Comparison of ENCODE assay signal across 1 fruit fly cellular context in the genomic region with DNA sequence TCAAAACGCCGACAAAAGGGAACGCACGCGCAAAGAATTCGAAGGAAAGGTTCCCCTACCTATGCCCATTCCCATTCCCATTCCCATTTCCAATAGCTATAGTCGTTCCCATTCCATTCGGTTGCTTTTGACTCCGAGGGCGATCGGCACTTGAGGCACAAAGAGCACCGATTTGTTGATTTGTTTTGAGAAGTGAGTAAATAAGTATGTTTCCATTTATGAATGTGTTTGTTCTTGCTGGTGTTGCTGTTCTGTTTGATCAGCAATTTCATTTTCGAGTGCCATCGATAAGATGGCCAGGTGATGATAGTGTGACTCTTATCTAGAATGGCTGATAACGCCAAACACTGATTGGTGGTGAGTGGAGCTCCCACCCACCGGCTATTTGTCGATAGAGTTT.
TF ChIP-seq lines count a peak whose summit lies in the region.

No protein-coding gene starts in this region.

TF ChIP-seq in whole organism, embryonic, 481 proteins besides CTCF, POLR2A, EP300 and RAD21 (continued from another document and continues in another):
- TF ChIP-seq stc (GFP tag; IDR thresholded peaks at IDR 0.05; lab: Robert Waterston, UW) (no peak), Atf-2 (GFP tag; optimal IDR thresholded peaks at IDR 0.05; lab: Kevin White, UChicago) (no peak), CG7556 (GFP tag; optimal IDR thresholded peaks at IDR 0.05; lab: Kevin White, UChicago) (no peak), CG17186 (GFP tag; optimal IDR thresholded peaks at IDR 0.05; lab: Kevin White, UChicago) (no peak), fd64A (GFP tag; optimal IDR thresholded peaks at IDR 0.05; lab: Kevin White, UChicago) (peak; percentile 53), Elba2 (GFP tag; optimal IDR thresholded peaks at IDR 0.05; lab: Kevin White, UChicago) (no peak), Dp (GFP tag; optimal IDR thresholded peaks at IDR 0.05; lab: Kevin White, UChicago) (no peak), CG9932 (GFP tag; IDR thresholded peaks at IDR 0.05; lab: Robert Waterston, UW) (no peak), Med (GFP tag; lab: Kevin White, UChicago) (peak; percentile 5), prd (optimal IDR thresholded peaks at IDR 0.05; lab: Kevin White, UChicago) (no peak), prd (GFP tag; IDR thresholded peaks at IDR 0.05; lab: Robert Waterston, UW) (no peak), CG16779 (GFP tag; IDR thresholded peaks at IDR 0.05; lab: Robert Waterston, UW) (no peak), zen (tag; optimal IDR thresholded peaks at IDR 0.05; lab: Kevin White, UChicago) (peak; percentile 46), BtbVII (GFP tag; optimal IDR thresholded peaks at IDR 0.05; lab: Kevin White, UChicago) (no peak), ci (GFP tag; IDR thresholded peaks at IDR 0.05; lab: Robert Waterston, UW) (peak; percentile 26; the same call in 1 of the 3 replicates), repo (GFP tag; optimal IDR thresholded peaks at IDR 0.05; lab: Kevin White, UChicago) (no peak), Hr3 (GFP tag; optimal IDR thresholded peaks at IDR 0.05; lab: Kevin White, UChicago) (no peak), Bgb (GFP tag; IDR thresholded peaks at IDR 0.05; lab: Robert Waterston, UW; ENCODE audit: partially characterized antibody) (no peak), CG13296 (GFP tag; optimal IDR thresholded peaks at IDR 0.05; lab: Kevin White, UChicago) (no peak), Kr (GFP tag; optimal IDR thresholded peaks at IDR 0.05; lab: Kevin White, UChicago) (peak; percentile 84), E2f2 (GFP tag; IDR thresholded peaks at IDR 0.05; lab: Robert Waterston, UW) (no peak), CG1832 (GFP tag; optimal IDR thresholded peaks at IDR 0.05; lab: Kevin White, UChicago) (no peak), Hr78 (GFP tag; optimal IDR thresholded peaks at IDR 0.05; lab: Kevin White, UChicago) (no peak), tgo (GFP tag; IDR thresholded peaks at IDR 0.05; lab: Robert Waterston, UW) (no peak), CG8924 (tag; optimal IDR thresholded peaks at IDR 0.05; lab: Kevin White, UChicago) (peak; percentile 34), mirr (GFP tag; optimal IDR thresholded peaks at IDR 0.05; lab: Kevin White, UChicago) (peak; percentile 76), fd102C (GFP tag; optimal IDR thresholded peaks at IDR 0.05; lab: Kevin White, UChicago) (peak; percentile 88), klu (GFP tag; IDR thresholded peaks at IDR 0.05; lab: Robert Waterston, UW) (no peak), CG3281 (GFP tag; optimal IDR thresholded peaks at IDR 0.05; lab: Kevin White, UChicago) (no peak), CG12219 (GFP tag; optimal IDR thresholded peaks at IDR 0.05; lab: Kevin White, UChicago) (peak; percentile 32), CG2712 (tag; optimal IDR thresholded peaks at IDR 0.05; lab: Kevin White, UChicago) (peak; percentile 41), CG9876 (GFP tag; optimal IDR thresholded peaks at IDR 0.05; lab: Kevin White, UChicago) (no peak), CG17612 (GFP tag; IDR thresholded peaks at IDR 0.05; lab: Robert Waterston, UW) (no peak), CG32767 (GFP tag; IDR thresholded peaks at IDR 0.05; lab: Robert Waterston, UW) (no peak), B-H2 (GFP tag; optimal IDR thresholded peaks at IDR 0.05; lab: Kevin White, UChicago) (no peak), grn (GFP tag; optimal IDR thresholded peaks at IDR 0.05; lab: Kevin White, UChicago) (peak; percentile 99), Sox100B (GFP tag; optimal IDR thresholded peaks at IDR 0.05; lab: Kevin White, UChicago) (no peak), sqz (GFP tag; optimal IDR thresholded peaks at IDR 0.05; lab: Kevin White, UChicago) (peak; percentile 25), CG8359 (GFP tag; optimal IDR thresholded peaks at IDR 0.05; lab: Kevin White, UChicago; ENCODE audit: borderline replicate concordance) (peak; percentile 44), dpn (GFP tag; optimal IDR thresholded peaks at IDR 0.05; lab: Kevin White, UChicago) (no peak), hkb (optimal IDR thresholded peaks at IDR 0.05; lab: Kevin White, UChicago) (no peak), hkb (GFP tag; IDR thresholded peaks at IDR 0.05; lab: Robert Waterston, UW) (no peak), CG34376 (GFP tag; optimal IDR thresholded peaks at IDR 0.05; lab: Kevin White, UChicago) (no peak), CG6689 (GFP tag; IDR thresholded peaks at IDR 0.05; lab: Robert Waterston, UW) (peak; percentile 28; the same call in 1 of the 2 replicates), tx (GFP tag; optimal IDR thresholded peaks at IDR 0.05; lab: Kevin White, UChicago) (no peak), chn (GFP tag; optimal IDR thresholded peaks at IDR 0.05; lab: Kevin White, UChicago) (no peak), Nf-YB (GFP tag; optimal IDR thresholded peaks at IDR 0.05; lab: Kevin White, UChicago) (peak; percentile 90), vnd (GFP tag; IDR thresholded peaks at IDR 0.05; lab: Robert Waterston, UW; ENCODE audit: partially characterized antibody) (peak; percentile 71), nau (GFP tag; optimal IDR thresholded peaks at IDR 0.05; lab: Kevin White, UChicago) (no peak), CG10209 (GFP tag; optimal IDR thresholded peaks at IDR 0.05; lab: Kevin White, UChicago) (peak; percentile 35), Eip74EF (GFP tag; optimal IDR thresholded peaks at IDR 0.05; lab: Kevin White, UChicago) (no peak), CG15514 (GFP tag; optimal IDR thresholded peaks at IDR 0.05; lab: Kevin White, UChicago) (no peak), CG14014 (GFP tag; IDR thresholded peaks at IDR 0.05; lab: Robert Waterston, UW) (no peak), Rx (GFP tag; IDR thresholded peaks at IDR 0.05; lab: Robert Waterston, UW) (no peak), chif (GFP tag; optimal IDR thresholded peaks at IDR 0.05; lab: Kevin White, UChicago) (peak in 1 of 2 experiments; percentile 34), CG8765 (GFP tag; IDR thresholded peaks at IDR 0.05; lab: Robert Waterston, UW) (no peak), wek (GFP tag; optimal IDR thresholded peaks at IDR 0.05; lab: Kevin White, UChicago) (peak; percentile 34), z (GFP tag; IDR thresholded peaks at IDR 0.05; lab: Robert Waterston, UW) (no peak), CG17359 (tag; optimal IDR thresholded peaks at IDR 0.05; lab: Kevin White, UChicago) (no peak), onecut (GFP tag; IDR thresholded peaks at IDR 0.05; lab: Robert Waterston, UW) (peak; percentile 45), ac (GFP tag; optimal IDR thresholded peaks at IDR 0.05; lab: Kevin White, UChicago) (peak; percentile 85), CG33557 (GFP tag; optimal IDR thresholded peaks at IDR 0.05; lab: Kevin White, UChicago) (peak; percentile 88), Deaf1 (tag; optimal IDR thresholded peaks at IDR 0.05; lab: Kevin White, UChicago) (peak; percentile 37), ap (GFP tag; IDR thresholded peaks at IDR 0.05; lab: Robert Waterston, UW) (no peak), CG14965 (GFP tag; optimal IDR thresholded peaks at IDR 0.05; lab: Kevin White, UChicago; ENCODE audit: borderline replicate concordance) (no peak), Myb (GFP tag; optimal IDR thresholded peaks at IDR 0.05; lab: Kevin White, UChicago) (no peak), D (optimal IDR thresholded peaks at IDR 0.05; lab: Kevin White, UChicago) (no peak), D (GFP tag; optimal IDR thresholded peaks at IDR 0.05; lab: Kevin White, UChicago) (peak; percentile 13), CG16813 (GFP tag; IDR thresholded peaks at IDR 0.05; lab: Robert Waterston, UW; ENCODE audit: partially characterized antibody) (no peak), CG14860 (GFP tag; IDR thresholded peaks at IDR 0.05; lab: Robert Waterston, UW; ENCODE audit: partially characterized antibody) (no peak), bigmax (GFP tag; optimal IDR thresholded peaks at IDR 0.05; lab: Kevin White, UChicago) (no peak), CG10321 (GFP tag; IDR thresholded peaks at IDR 0.05; lab: Robert Waterston, UW) (no peak), p53 (GFP tag; optimal IDR thresholded peaks at IDR 0.05; lab: Kevin White, UChicago) (no peak), nerfin-2 (GFP tag; IDR thresholded peaks at IDR 0.05; lab: Robert Waterston, UW; ENCODE audit: partially characterized antibody) (no peak), Oli (tag; optimal IDR thresholded peaks at IDR 0.05; lab: Kevin White, UChicago) (no peak), CG14667 (GFP tag; IDR thresholded peaks at IDR 0.05; lab: Robert Waterston, UW) (no peak), CG9797 (GFP tag; optimal IDR thresholded peaks at IDR 0.05; lab: Kevin White, UChicago) (no peak), luna (GFP tag; optimal IDR thresholded peaks at IDR 0.05; lab: Kevin White, UChicago) (no peak), dan (GFP tag; IDR thresholded peaks at IDR 0.05; lab: Robert Waterston, UW) (no peak), zfh1 (GFP tag; IDR thresholded peaks at IDR 0.05; lab: Robert Waterston, UW) (peak; percentile 74; the same call in 2 of the 3 replicates), fru (optimal IDR thresholded peaks at IDR 0.05; lab: Kevin White, UChicago) (no peak), disco-r (GFP tag; optimal IDR thresholded peaks at IDR 0.05; lab: Kevin White, UChicago) (no peak), bsh (GFP tag; optimal IDR thresholded peaks at IDR 0.05; lab: Kevin White, UChicago) (peak in 1 of 2 experiments; percentile 56), wor (GFP tag; IDR thresholded peaks at IDR 0.05; lab: Robert Waterston, UW) (no peak), jumu (GFP tag; optimal IDR thresholded peaks at IDR 0.05; lab: Kevin White, UChicago) (no peak), CG13894 (tag; optimal IDR thresholded peaks at IDR 0.05; lab: Kevin White, UChicago) (no peak), lola (GFP tag; optimal IDR thresholded peaks at IDR 0.05; lab: Kevin White, UChicago) (peak in 1 of 3 experiments; percentile 64), tll (GFP tag; optimal IDR thresholded peaks at IDR 0.05; lab: Kevin White, UChicago) (peak in 1 of 2 experiments; percentile 92), HLHmδ (GFP tag; optimal IDR thresholded peaks at IDR 0.05; lab: Kevin White, UChicago) (no peak), CG6765 (GFP tag; optimal IDR thresholded peaks at IDR 0.05; lab: Kevin White, UChicago) (no peak), en (GFP tag; optimal IDR thresholded peaks at IDR 0.05; lab: Kevin White, UChicago) (no peak), HmgZ (tag; optimal IDR thresholded peaks at IDR 0.05; lab: Kevin White, UChicago) (peak; percentile 34), her (GFP tag; optimal IDR thresholded peaks at IDR 0.05; lab: Kevin White, UChicago) (no peak), CG15601 (tag; optimal IDR thresholded peaks at IDR 0.05; lab: Kevin White, UChicago) (no peak), CG15696 (tag; optimal IDR thresholded peaks at IDR 0.05; lab: Kevin White, UChicago) (peak; percentile 78), CG17829 (tag; optimal IDR thresholded peaks at IDR 0.05; lab: Kevin White, UChicago) (peak; percentile 76), CG7928 (GFP tag; optimal IDR thresholded peaks at IDR 0.05; lab: Kevin White, UChicago) (no peak), MTF-1 (GFP tag; optimal IDR thresholded peaks at IDR 0.05; lab: Kevin White, UChicago; ENCODE audit: borderline replicate concordance) (peak; percentile 67), CG2889 (GFP tag; IDR thresholded peaks at IDR 0.05; lab: Robert Waterston, UW) (no peak), CG11695 (GFP tag; IDR thresholded peaks at IDR 0.05; lab: Robert Waterston, UW) (0 out of 3 replicates have a peak, but pooled peaks have one; percentile 23), pfk (GFP tag; optimal IDR thresholded peaks at IDR 0.05; lab: Kevin White, UChicago) (peak; percentile 49), maf-S (GFP tag; optimal IDR thresholded peaks at IDR 0.05; lab: Kevin White, UChicago) (no peak), CG8944 (GFP tag; optimal IDR thresholded peaks at IDR 0.05; lab: Kevin White, UChicago) (no peak), CkIIα-i1 (GFP tag; IDR thresholded peaks at IDR 0.05; lab: Robert Waterston, UW) (no peak), CG3838 (GFP tag; optimal IDR thresholded peaks at IDR 0.05; lab: Kevin White, UChicago) (no peak), CG4730 (GFP tag; IDR thresholded peaks at IDR 0.05; lab: Robert Waterston, UW) (no peak), ems (GFP tag; optimal IDR thresholded peaks at IDR 0.05; lab: Kevin White, UChicago) (no peak), CG8089 (GFP tag; optimal IDR thresholded peaks at IDR 0.05; lab: Kevin White, UChicago) (no peak), Lim3 (GFP tag; IDR thresholded peaks at IDR 0.05; lab: Robert Waterston, UW) (no peak; the same call in 1 of the 2 replicates), bowl (GFP tag; IDR thresholded peaks at IDR 0.05; lab: Robert Waterston, UW) (no peak), ro (GFP tag; IDR thresholded peaks at IDR 0.05; lab: Robert Waterston, UW) (no peak), HHEX (GFP tag; optimal IDR thresholded peaks at IDR 0.05; lab: Kevin White, UChicago) (peak; percentile 26), tin (GFP tag; optimal IDR thresholded peaks at IDR 0.05; lab: Kevin White, UChicago) (peak; percentile 1), CG10267 (tag; optimal IDR thresholded peaks at IDR 0.05; lab: Kevin White, UChicago) (peak; percentile 0), Xrp1 (GFP tag; IDR thresholded peaks at IDR 0.05; lab: Robert Waterston, UW) (peak; percentile 70), pzg (GFP tag; optimal IDR thresholded peaks at IDR 0.05; lab: Kevin White, UChicago) (no peak), twi (tag; optimal IDR thresholded peaks at IDR 0.05; lab: Kevin White, UChicago) (peak; percentile 88), Ada2b (GFP tag; IDR thresholded peaks at IDR 0.05; lab: Robert Waterston, UW) (no peak), tap (tag; optimal IDR thresholded peaks at IDR 0.05; lab: Kevin White, UChicago) (no peak), lov (optimal IDR thresholded peaks at IDR 0.05; lab: Kevin White, UChicago) (no peak), lov (GFP tag; IDR thresholded peaks at IDR 0.05; lab: Robert Waterston, UW) (0 out of 3 replicates have a peak, but pooled peaks have one; percentile 22), tna (GFP tag; IDR thresholded peaks at IDR 0.05; lab: Robert Waterston, UW; ENCODE audit: partially characterized antibody) (no peak), CG2202 (tag; optimal IDR thresholded peaks at IDR 0.05; lab: Kevin White, UChicago) (peak; percentile 85), CoRest (tag; optimal IDR thresholded peaks at IDR 0.05; lab: Kevin White, UChicago) (peak; percentile 8), Hsf (GFP tag; optimal IDR thresholded peaks at IDR 0.05; lab: Kevin White, UChicago) (no peak), Jarid2 (GFP tag; optimal IDR thresholded peaks at IDR 0.05; lab: Kevin White, UChicago) (peak; percentile 2), CG2875 (GFP tag; optimal IDR thresholded peaks at IDR 0.05; lab: Kevin White, UChicago) (peak; percentile 51), Lpt (GFP tag; optimal IDR thresholded peaks at IDR 0.05; lab: Kevin White, UChicago) (no peak), Sry-β (GFP tag; optimal IDR thresholded peaks at IDR 0.05; lab: Kevin White, UChicago) (peak; percentile 9), tup (GFP tag; optimal IDR thresholded peaks at IDR 0.05; lab: Kevin White, UChicago) (peak; percentile 41), CG33213 (GFP tag; optimal IDR thresholded peaks at IDR 0.05; lab: Kevin White, UChicago) (peak; percentile 10)
